Fruit fly (Drosophila melanogaster) whole organism, prepupa: ENCODE data around the gene CG43755.

Experiments used
- Blimp-1 ChIP-seq: fragments of 200-800 bp; sonication (Bioruptor generic); optimal IDR thresholded peaks from 3 replicates; lab custom pipeline; 2017; ENCODE audit warnings: missing biosample characterization, missing genetic modification characterization, mild to moderate bottlenecking, moderate library complexity, missing genetic modification reagents
- CG11294 ChIP-seq: fragments of 200-800 bp; sonication (Bioruptor generic); IDR thresholded peaks from 2 replicates; pipeline ENCODE4 v1.3.6; 2022; ENCODE audit warnings: missing biosample characterization, missing genetic modification characterization
- CG11762 ChIP-seq: fragments of 200-800 bp; sonication (Bioruptor generic); optimal IDR thresholded peaks from 3 replicates; lab custom pipeline; 2016; ENCODE audit warnings: missing biosample characterization, missing genetic modification characterization; ENCODE audit not compliant: insufficient read depth
- CG1621 ChIP-seq: fragments of 200-800 bp; sonication (Bioruptor generic); optimal IDR thresholded peaks from 3 replicates; lab custom pipeline; 2018; ENCODE audit warnings: missing biosample characterization, mild to moderate bottlenecking, missing genetic modification characterization
- CG16779 ChIP-seq: fragments of 200-800 bp; sonication (Bioruptor generic); optimal IDR thresholded peaks from 3 replicates; lab custom pipeline; 2017; ENCODE audit warnings: missing biosample characterization, mild to moderate bottlenecking, missing genetic modification characterization
- CG3032 ChIP-seq: fragments of 200-800 bp; optimal IDR thresholded peaks from 2 replicates; lab custom pipeline; 2019; ENCODE audit warnings: missing biosample characterization, mild to moderate bottlenecking, missing genetic modification characterization, moderate library complexity
- CG31627 ChIP-seq: fragments of 200-800 bp; sonication (Bioruptor generic); optimal IDR thresholded peaks from 3 replicates; lab custom pipeline; 2016; ENCODE audit warnings: missing biosample characterization, missing genetic modification characterization
- CG34406 ChIP-seq: fragments of 200-800 bp; sonication (Bioruptor generic); optimal IDR thresholded peaks from 3 replicates; lab custom pipeline; 2016; ENCODE audit warnings: missing biosample characterization, missing genetic modification characterization
- CG3919 ChIP-seq: fragments of 200-800 bp; sonication (Bioruptor generic); optimal IDR thresholded peaks from 3 replicates; lab custom pipeline; 2016; ENCODE audit warnings: missing biosample characterization, missing genetic modification characterization
- CG6276 ChIP-seq: fragments of 200-800 bp; sonication (Bioruptor generic); optimal IDR thresholded peaks from 2 replicates; lab custom pipeline; 2017; ENCODE audit warnings: missing biosample characterization, mild to moderate bottlenecking, missing genetic modification characterization
- CG6792 ChIP-seq: fragments of 200-800 bp; sonication (Bioruptor generic); optimal IDR thresholded peaks from 3 replicates; lab custom pipeline; 2016; ENCODE audit warnings: missing biosample characterization, missing genetic modification characterization
- CG6808 ChIP-seq: fragments of 200-800 bp; sonication (Bioruptor generic); optimal IDR thresholded peaks from 3 replicates; lab custom pipeline; 2017; ENCODE audit warnings: missing biosample characterization, missing genetic modification characterization, mild to moderate bottlenecking, moderate library complexity, missing genetic modification reagents
- CG8119 ChIP-seq: fragments of 200-800 bp; sonication (Bioruptor generic); IDR thresholded peaks from 3 replicates; pipeline ENCODE4 v1.3.6; 2022; ENCODE audit warnings: missing biosample characterization, missing genetic modification characterization
- Eip78C ChIP-seq: fragments of 200-800 bp; sonication (Bioruptor generic); peaks from one replicate; lab custom pipeline; 2016; ENCODE audit warnings: missing biosample characterization, missing genetic modification characterization
- Eip93F ChIP-seq: fragments of 200-800 bp; sonication (Bioruptor generic); optimal IDR thresholded peaks from 2 replicates; lab custom pipeline; 2016; ENCODE audit warnings: missing biosample characterization, mild to moderate bottlenecking, missing genetic modification characterization
- Ets96B ChIP-seq: fragments of 200-800 bp; optimal IDR thresholded peaks from 2 replicates; lab custom pipeline; 2019; ENCODE audit warnings: missing biosample characterization, mild to moderate bottlenecking, missing genetic modification characterization, moderate library complexity
- Gug ChIP-seq: fragments of 200-800 bp; sonication (Bioruptor generic); IDR thresholded peaks from 2 replicates; pipeline ENCODE4 v1.3.6; 2022; ENCODE audit warnings: missing biosample characterization, missing genetic modification characterization
- Hr39 ChIP-seq: fragments of 200-800 bp; sonication (Bioruptor generic); optimal IDR thresholded peaks from 2 replicates; lab custom pipeline; 2016; ENCODE audit warnings: missing biosample characterization, missing genetic modification characterization
- Lpt ChIP-seq: fragments of 200-800 bp; sonication (Bioruptor generic); optimal IDR thresholded peaks from 3 replicates; lab custom pipeline; 2016; ENCODE audit warnings: missing biosample characterization, missing genetic modification characterization
- Met ChIP-seq: fragments of 200-800 bp; sonication (Bioruptor generic); optimal IDR thresholded peaks from 3 replicates; lab custom pipeline; 2016; ENCODE audit warnings: missing biosample characterization, missing genetic modification characterization
- Smox ChIP-seq: fragments of 200-800 bp; sonication (Bioruptor generic); optimal IDR thresholded peaks from 3 replicates; lab custom pipeline; 2016; ENCODE audit warnings: missing biosample characterization, missing genetic modification characterization
- Sox14 ChIP-seq: fragments of 200-800 bp; sonication (Bioruptor generic); optimal IDR thresholded peaks from 3 replicates; lab custom pipeline; 2016; ENCODE audit warnings: missing biosample characterization, missing genetic modification characterization
- Sox15 ChIP-seq: fragments of 200-800 bp; sonication (Bioruptor generic); optimal IDR thresholded peaks from 3 replicates; lab custom pipeline; 2016; ENCODE audit warnings: missing biosample characterization, missing genetic modification characterization
- achi ChIP-seq: fragments of 200-800 bp; sonication (Bioruptor generic); optimal IDR thresholded peaks from 3 replicates; lab custom pipeline; 2016; ENCODE audit warnings: missing biosample characterization, missing genetic modification characterization
- acj6 ChIP-seq: fragments of 200-800 bp; sonication (Bioruptor generic); optimal IDR thresholded peaks from 3 replicates; lab custom pipeline; 2016; ENCODE audit warnings: missing biosample characterization, missing genetic modification characterization
- cyc ChIP-seq: fragments of 200-800 bp; sonication (Bioruptor generic); optimal IDR thresholded peaks from 3 replicates; lab custom pipeline; 2016; ENCODE audit warnings: missing biosample characterization, missing genetic modification characterization
- dsx ChIP-seq: fragments of 200-800 bp; optimal IDR thresholded peaks from 3 replicates; lab custom pipeline; 2019; ENCODE audit warnings: missing biosample characterization, mild to moderate bottlenecking, missing genetic modification characterization, moderate library complexity; ENCODE audit not compliant: poor library complexity, severe bottlenecking
- esn ChIP-seq: fragments of 200-800 bp; sonication (Bioruptor generic); optimal IDR thresholded peaks from 2 replicates; lab custom pipeline; 2016; ENCODE audit warnings: missing biosample characterization, mild to moderate bottlenecking, missing genetic modification characterization, moderate library complexity
- fkh ChIP-seq: fragments of 200-800 bp; sonication (Bioruptor generic); optimal IDR thresholded peaks from 3 replicates; lab custom pipeline; 2017; ENCODE audit warnings: missing biosample characterization, mild to moderate bottlenecking, missing genetic modification characterization, moderate library complexity
- net ChIP-seq: fragments of 200-800 bp; sonication (Bioruptor generic); optimal IDR thresholded peaks from 3 replicates; lab custom pipeline; 2016; ENCODE audit warnings: missing biosample characterization, missing genetic modification characterization
- ss ChIP-seq, 2 experiments: fragments of 200-800 bp; sonication (Bioruptor generic); optimal IDR thresholded peaks; 2 replicates in 1 of 2; 3 replicates in 1 of 2; lab custom pipeline; 2017 to 2018; ENCODE audit warnings: mild to moderate bottlenecking in 2 of 2, missing biosample characterization in 2 of 2, missing genetic modification characterization in 2 of 2, moderate library complexity in 1 of 2
- svp ChIP-seq: fragments of 200-800 bp; sonication (Bioruptor generic); peaks from one replicate; lab custom pipeline; 2016; ENCODE audit warnings: missing biosample characterization, missing genetic modification characterization
- topi ChIP-seq: fragments of 200-800 bp; sonication (Bioruptor generic); optimal IDR thresholded peaks from 3 replicates; lab custom pipeline; 2016; ENCODE audit warnings: missing biosample characterization, missing genetic modification characterization
- vri ChIP-seq: fragments of 200-800 bp; sonication (Bioruptor generic); optimal IDR thresholded peaks from 3 replicates; lab custom pipeline; 2016; ENCODE audit warnings: missing biosample characterization, mild to moderate bottlenecking, missing genetic modification characterization

CG43755 gene

dm6 chr2L:300877-301706 is 28.5 kb downstream of the CG43755 start:
- peak; percentile 91 for TF ChIP-seq vri (GFP tag; lab: Kevin White, UChicago)
- no peak for TF ChIP-seq net
- TF ChIP-seq Sox14 (GFP tag; lab: Kevin White, UChicago): peak; percentile 60
- no peak for TF ChIP-seq ss (GFP tag; optimal IDR thresholded peaks at IDR 0.05; lab: Kevin White, UChicago)
- no peak for TF ChIP-seq cyc (GFP tag; lab: Kevin White, UChicago)
- no peak for TF ChIP-seq esn (GFP tag; lab: Kevin White, UChicago)
- TF ChIP-seq CG34406: no peak
- TF ChIP-seq Blimp-1: no peak
- TF ChIP-seq svp (GFP tag; lab: Kevin White, UChicago): peak; percentile 92
- no peak for TF ChIP-seq CG3919 (GFP tag; lab: Kevin White, UChicago)
- TF ChIP-seq CG6792 (GFP tag; lab: Kevin White, UChicago): no peak
- no peak for TF ChIP-seq Ets96B (tag; lab: Kevin White, UChicago)
- no peak for TF ChIP-seq CG6276
- TF ChIP-seq Eip93F (GFP tag; lab: Kevin White, UChicago): peak; percentile 80
- no peak for TF ChIP-seq achi
- no peak for TF ChIP-seq CG16779 (tag; lab: Kevin White, UChicago)
- TF ChIP-seq CG11294 (GFP tag; lab: Robert Waterston, UW): no peak
- no peak for TF ChIP-seq dsx (GFP tag; lab: Kevin White, UChicago)
- no peak for TF ChIP-seq CG3032 (tag; lab: Kevin White, UChicago)

DNA sequence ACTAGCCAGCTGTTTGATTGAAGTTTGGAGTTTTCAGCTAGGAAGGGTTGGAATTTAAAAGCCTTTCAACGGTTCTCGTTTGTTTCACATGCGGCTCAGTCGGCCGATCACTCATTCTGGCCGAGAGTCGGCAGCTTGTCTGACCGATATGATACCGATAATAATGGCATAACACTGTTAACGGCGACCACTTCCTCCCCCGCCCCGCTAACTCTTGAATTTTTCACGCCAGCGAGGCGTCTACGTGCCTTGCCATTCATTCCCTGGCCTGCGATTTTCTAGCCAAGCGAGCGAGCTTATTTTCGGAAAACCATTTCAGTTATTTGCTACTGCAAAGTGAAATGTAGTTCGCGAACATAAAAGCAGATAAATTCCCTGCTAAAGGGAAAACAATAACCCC is 29.6 kb downstream of the CG43755 start:
- no peak for TF ChIP-seq CG3919 (GFP tag; lab: Kevin White, UChicago)
- TF ChIP-seq vri (GFP tag; lab: Kevin White, UChicago): peak; percentile 90
- no peak for TF ChIP-seq CG34406
- TF ChIP-seq CG8119 (GFP tag; lab: Robert Waterston, UW): no peak

DNA sequence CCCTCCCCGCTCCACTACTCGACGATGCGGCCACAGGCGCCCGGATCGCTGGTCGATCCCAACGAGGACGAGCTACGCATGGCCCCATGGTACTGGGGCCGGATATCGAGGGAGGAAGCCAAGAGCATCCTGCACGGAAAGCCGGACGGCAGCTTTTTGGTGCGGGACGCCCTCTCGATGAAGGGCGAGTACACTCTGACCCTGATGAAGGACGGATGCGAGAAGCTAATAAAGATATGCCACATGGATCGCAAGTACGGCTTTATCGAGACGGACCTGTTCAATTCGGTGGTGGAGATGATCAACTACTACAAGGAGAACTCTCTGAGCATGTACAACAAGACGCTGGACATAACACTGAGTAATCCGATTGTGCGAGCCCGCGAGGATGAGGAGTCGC is 30.5 kb downstream of the CG43755 start:
- TF ChIP-seq svp (GFP tag; lab: Kevin White, UChicago): peak; percentile 2
- TF ChIP-seq acj6 (GFP tag; lab: Kevin White, UChicago): no peak
- no peak for TF ChIP-seq CG11762 (GFP tag; lab: Kevin White, UChicago)
- no peak for TF ChIP-seq Gug (GFP tag; lab: Robert Waterston, UW)
- no peak for TF ChIP-seq topi (GFP tag; lab: Kevin White, UChicago)

DNA sequence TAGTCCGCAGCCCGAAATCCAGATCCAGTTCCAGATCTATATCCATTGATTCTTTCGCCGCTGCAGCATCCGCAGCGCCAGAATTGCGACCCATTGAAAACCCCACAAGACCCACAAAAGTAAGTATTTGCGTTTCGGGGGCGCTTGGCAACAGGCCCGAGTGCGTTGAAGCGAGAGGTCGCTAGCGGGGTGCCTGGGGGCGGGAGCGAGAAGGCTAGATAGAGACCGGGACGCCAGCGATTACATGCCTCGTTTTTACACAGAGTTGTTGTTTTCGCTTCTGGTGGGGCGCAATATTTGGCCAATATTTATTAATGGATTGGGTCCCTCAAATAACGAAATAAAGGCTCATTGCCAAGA is 31.3 kb downstream of the CG43755 start:
- TF ChIP-seq Smox (GFP tag; lab: Kevin White, UChicago) (no peak), fkh (GFP tag; lab: Kevin White, UChicago) (peak; percentile 89), CG31627 (GFP tag; lab: Kevin White, UChicago) (no peak), Eip93F (GFP tag; lab: Kevin White, UChicago) (no peak), svp (GFP tag; lab: Kevin White, UChicago) (peak; percentile 85), Met (no peak), CG16779 (tag; lab: Kevin White, UChicago) (no peak), Eip78C (GFP tag; lab: Kevin White, UChicago) (peak; percentile 39), Lpt (GFP tag; lab: Kevin White, UChicago) (no peak), CG6792 (GFP tag; lab: Kevin White, UChicago) (no peak), ss (GFP tag; optimal IDR thresholded peaks at IDR 0.05; lab: Kevin White, UChicago) (no peak), CG1621 (tag; lab: Kevin White, UChicago) (no peak), CG8119 (GFP tag; lab: Robert Waterston, UW) (no peak), Hr39 (GFP tag; lab: Kevin White, UChicago) (no peak), CG6808 (GFP tag; lab: Kevin White, UChicago) (no peak), Sox15 (GFP tag; lab: Kevin White, UChicago) (no peak)
- TF ChIP-seq, all 60 proteins: peak for 3
